Fruit fly (Drosophila melanogaster): ENCODE results near the gene CG17321.

CG17321 gene

DNA sequence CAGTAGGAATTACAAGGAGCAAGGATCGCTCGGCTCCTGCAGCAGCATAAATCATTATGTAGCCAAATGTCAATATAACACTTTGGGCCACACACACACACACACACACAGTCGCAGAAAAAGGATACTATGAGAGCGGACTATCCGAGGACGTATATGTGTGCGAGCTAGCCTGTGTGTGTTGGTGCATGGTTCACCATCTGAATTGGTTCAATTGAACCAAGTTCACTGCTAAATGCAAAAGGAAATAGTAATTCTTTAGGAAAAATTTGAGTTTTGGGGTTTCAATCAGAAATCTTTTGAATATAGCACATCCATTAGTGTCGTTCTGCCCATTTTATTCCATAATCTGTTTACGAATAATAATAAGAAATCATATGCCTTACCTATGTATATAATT lies 1.2 kb downstream of the CG17321 start:
- TF ChIP-seq Sin3A (optimal IDR thresholded peaks at IDR 0.05) (no peak), ttk (optimal IDR thresholded peaks at IDR 0.05) (no peak), psq (optimal IDR thresholded peaks at IDR 0.05) (no peak), insv (optimal IDR thresholded peaks at IDR 0.05) (no peak), Myc (optimal IDR thresholded peaks at IDR 0.05) (no peak), h (optimal IDR thresholded peaks at IDR 0.05) (no peak)

dm6 chr2L:18846843-18847242 lies 1.9 kb downstream of the CG17321 start:
- no peak for TF ChIP-seq insv (optimal IDR thresholded peaks at IDR 0.05)
- no peak for TF ChIP-seq h (optimal IDR thresholded peaks at IDR 0.05)
- no peak for TF ChIP-seq ttk (optimal IDR thresholded peaks at IDR 0.05)

dm6 chr2L:18852249-18852648 lies 7.3 kb downstream of the CG17321 start:
- TF ChIP-seq ttk (optimal IDR thresholded peaks at IDR 0.05): no peak
- no peak for TF ChIP-seq Myc (optimal IDR thresholded peaks at IDR 0.05)
- no peak for TF ChIP-seq psq (optimal IDR thresholded peaks at IDR 0.05)
- TF ChIP-seq insv (optimal IDR thresholded peaks at IDR 0.05): no peak
- TF ChIP-seq Sin3A (optimal IDR thresholded peaks at IDR 0.05): no peak
- TF ChIP-seq h (optimal IDR thresholded peaks at IDR 0.05): no peak

DNA sequence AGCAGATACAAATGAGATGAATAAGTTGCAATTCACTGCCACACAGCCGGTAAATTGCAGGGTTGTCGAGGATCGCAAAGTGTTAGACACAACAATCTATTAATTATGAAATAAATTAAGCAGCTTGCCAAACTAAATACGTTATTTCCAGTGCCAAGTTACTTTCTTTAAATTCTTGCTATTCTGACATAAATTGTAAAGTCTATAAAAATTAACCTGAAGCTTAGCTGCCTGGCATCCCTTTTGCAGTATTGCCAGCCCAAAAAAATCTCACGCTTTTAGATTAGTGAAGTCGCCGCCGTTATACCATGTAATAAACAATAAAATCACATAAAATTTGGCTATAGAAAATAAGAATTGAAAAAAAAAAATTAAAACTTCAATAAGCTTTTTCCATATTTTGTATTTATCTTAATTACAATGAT lies 12.7 kb downstream of the CG17321 start:
- TF ChIP-seq psq (optimal IDR thresholded peaks at IDR 0.05) (no peak), Sin3A (optimal IDR thresholded peaks at IDR 0.05) (no peak), h (optimal IDR thresholded peaks at IDR 0.05) (no peak), ttk (optimal IDR thresholded peaks at IDR 0.05) (no peak), Myc (optimal IDR thresholded peaks at IDR 0.05) (no peak), insv (optimal IDR thresholded peaks at IDR 0.05) (no peak)

DNA sequence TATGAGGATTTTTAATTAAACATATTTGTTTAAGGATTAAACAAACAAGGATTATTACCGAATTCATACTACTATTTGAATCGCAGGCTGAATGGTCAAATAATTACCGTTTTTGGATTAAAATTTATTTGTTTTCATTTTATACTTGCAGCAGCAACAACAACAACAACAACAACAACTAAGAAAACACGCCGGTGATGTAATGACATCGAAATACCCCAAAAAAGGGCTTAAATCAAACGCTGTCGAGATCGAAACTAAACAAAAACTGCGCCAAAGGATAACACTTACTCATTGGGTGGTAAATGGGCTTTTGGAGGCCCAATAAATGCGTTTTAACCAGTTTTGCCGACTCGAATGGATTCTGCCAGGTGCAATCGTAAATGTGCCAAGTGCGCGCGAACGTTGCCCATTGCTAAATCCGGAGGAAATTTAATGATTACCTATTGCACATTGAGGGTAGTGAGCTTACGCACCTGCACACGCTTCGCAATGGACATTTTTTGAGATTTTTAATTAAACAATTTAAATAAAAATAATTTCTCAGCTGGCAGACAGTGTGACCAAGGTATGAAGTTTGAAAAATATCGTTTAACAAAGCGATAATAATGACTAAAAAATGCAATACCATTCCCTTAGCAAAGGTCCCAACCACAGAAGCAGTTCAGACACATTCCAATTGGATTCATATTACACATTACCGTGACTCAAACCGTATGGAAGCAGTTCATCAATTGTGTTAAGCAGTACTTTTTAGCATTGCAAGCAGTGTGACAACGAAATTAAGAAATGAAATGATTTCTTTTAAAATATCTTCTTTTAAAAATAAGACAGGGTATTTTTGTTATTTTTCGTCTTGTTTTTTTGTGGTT lies 13.9 kb downstream of the CG17321 start, which contains the start of the genes CG10602 and mRpL13:
TSS of gene CG10602 (minus strand) at position 588 of the 872 bp plus-strand sequence.
TSS of gene mRpL13 (minus strand) at position 588 of the 872 bp plus-strand sequence.
- no peak for TF ChIP-seq Sin3A (optimal IDR thresholded peaks at IDR 0.05)
- TF ChIP-seq Myc (optimal IDR thresholded peaks at IDR 0.05): no peak
- no peak for TF ChIP-seq ttk (optimal IDR thresholded peaks at IDR 0.05)
- no peak for TF ChIP-seq psq (optimal IDR thresholded peaks at IDR 0.05)

dm6 chr2L:18860920-18861319 lies 15.9 kb downstream of the CG17321 start:
- TF ChIP-seq Sin3A (optimal IDR thresholded peaks at IDR 0.05): no peak
- TF ChIP-seq Myc (optimal IDR thresholded peaks at IDR 0.05): no peak
- no peak for TF ChIP-seq insv (optimal IDR thresholded peaks at IDR 0.05)
- TF ChIP-seq h (optimal IDR thresholded peaks at IDR 0.05): no peak
- TF ChIP-seq ttk (optimal IDR thresholded peaks at IDR 0.05): no peak
- TF ChIP-seq psq (optimal IDR thresholded peaks at IDR 0.05): no peak

dm6 chr2L:18864093-18864492 lies 19.1 kb downstream of the CG17321 start:
- TF ChIP-seq psq (optimal IDR thresholded peaks at IDR 0.05) (no peak), insv (optimal IDR thresholded peaks at IDR 0.05) (no peak), ttk (optimal IDR thresholded peaks at IDR 0.05) (no peak), Sin3A (optimal IDR thresholded peaks at IDR 0.05) (no peak), Myc (optimal IDR thresholded peaks at IDR 0.05) (no peak), h (optimal IDR thresholded peaks at IDR 0.05) (no peak)

dm6 chr2L:18864981-18865380 lies 20.0 kb downstream of the CG17321 start:
- TF ChIP-seq h (optimal IDR thresholded peaks at IDR 0.05): no peak
- no peak for TF ChIP-seq insv (optimal IDR thresholded peaks at IDR 0.05)
- no peak for TF ChIP-seq ttk (optimal IDR thresholded peaks at IDR 0.05)
- no peak for TF ChIP-seq Myc (optimal IDR thresholded peaks at IDR 0.05)
- no peak for TF ChIP-seq Sin3A (optimal IDR thresholded peaks at IDR 0.05)
- TF ChIP-seq psq (optimal IDR thresholded peaks at IDR 0.05): no peak

- no peak for TF ChIP-seq psq (optimal IDR thresholded peaks at IDR 0.05)
- TF ChIP-seq Sin3A (optimal IDR thresholded peaks at IDR 0.05): no peak
- no peak for TF ChIP-seq Myc (optimal IDR thresholded peaks at IDR 0.05)
- no peak for TF ChIP-seq insv (optimal IDR thresholded peaks at IDR 0.05)
- no peak for TF ChIP-seq h (optimal IDR thresholded peaks at IDR 0.05)
- TF ChIP-seq ttk (optimal IDR thresholded peaks at IDR 0.05): no peak
Measured at dm6 chr2L:18866582-18866981, 21.6 kb downstream of the CG17321 start.

DNA sequence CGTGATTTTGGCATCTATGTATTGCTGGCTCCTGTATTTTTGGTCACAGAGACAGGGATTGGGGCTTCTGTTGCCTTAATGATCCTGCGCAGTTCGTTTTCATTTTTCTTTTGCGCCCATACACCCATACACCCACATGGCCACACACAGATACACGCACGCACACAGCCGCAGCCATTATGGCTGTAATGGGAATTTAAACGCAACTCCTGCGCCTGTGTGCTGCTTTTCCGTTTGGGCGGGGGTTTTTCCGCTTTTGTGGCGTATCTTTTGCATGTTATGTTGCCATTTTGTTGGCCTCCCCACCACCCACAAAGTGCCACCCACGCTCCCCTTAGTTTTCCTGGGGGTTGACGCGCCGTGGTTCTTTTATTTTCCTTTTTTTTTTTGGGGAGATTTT lies 22.8 kb downstream of the CG17321 start:
- TF ChIP-seq h (optimal IDR thresholded peaks at IDR 0.05) (no peak), ttk (optimal IDR thresholded peaks at IDR 0.05) (no peak), Myc (optimal IDR thresholded peaks at IDR 0.05) (no peak), insv (optimal IDR thresholded peaks at IDR 0.05) (no peak), Sin3A (optimal IDR thresholded peaks at IDR 0.05) (no peak), psq (optimal IDR thresholded peaks at IDR 0.05) (no peak)

dm6 chr2L:18871822-18872221 lies 26.8 kb downstream of the CG17321 start:
- no peak for TF ChIP-seq insv (optimal IDR thresholded peaks at IDR 0.05)
- no peak for TF ChIP-seq Myc (optimal IDR thresholded peaks at IDR 0.05)
- no peak for TF ChIP-seq ttk (optimal IDR thresholded peaks at IDR 0.05)
- TF ChIP-seq h (optimal IDR thresholded peaks at IDR 0.05): no peak
- no peak for TF ChIP-seq Sin3A (optimal IDR thresholded peaks at IDR 0.05)
- TF ChIP-seq psq (optimal IDR thresholded peaks at IDR 0.05): no peak

DNA sequence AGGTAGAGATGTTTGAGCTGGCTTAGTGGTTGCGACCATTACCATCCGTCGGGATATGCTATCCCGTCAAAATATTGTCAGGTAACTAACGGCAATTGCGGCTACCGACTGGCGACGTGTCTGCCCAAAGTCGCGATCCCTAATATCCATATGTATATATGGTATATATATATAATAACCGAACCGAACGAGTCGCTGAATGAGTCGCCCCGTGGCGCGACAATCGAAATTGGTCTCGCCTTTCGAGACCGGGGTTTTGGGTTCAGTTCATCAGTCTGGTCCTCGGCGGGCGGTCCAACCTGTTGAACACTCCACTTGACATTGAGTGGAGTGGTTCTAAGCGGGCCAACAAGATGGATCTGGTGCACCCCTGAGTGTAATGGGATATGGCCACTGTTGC lies 30.2 kb downstream of the CG17321 start:
- TF ChIP-seq ttk (optimal IDR thresholded peaks at IDR 0.05) (no peak), psq (optimal IDR thresholded peaks at IDR 0.05) (no peak), Sin3A (optimal IDR thresholded peaks at IDR 0.05) (no peak), insv (optimal IDR thresholded peaks at IDR 0.05) (no peak), h (optimal IDR thresholded peaks at IDR 0.05) (no peak), Myc (optimal IDR thresholded peaks at IDR 0.05) (no peak)

- TF ChIP-seq psq (optimal IDR thresholded peaks at IDR 0.05): no peak
- no peak for TF ChIP-seq Sin3A (optimal IDR thresholded peaks at IDR 0.05)
- no peak for TF ChIP-seq ttk (optimal IDR thresholded peaks at IDR 0.05)
- TF ChIP-seq h (optimal IDR thresholded peaks at IDR 0.05): no peak
- TF ChIP-seq insv (optimal IDR thresholded peaks at IDR 0.05): no peak
- no peak for TF ChIP-seq Myc (optimal IDR thresholded peaks at IDR 0.05)
Measured at dm6 chr2L:18878439-18878838, 33.5 kb downstream of the CG17321 start.

Measured in Kc167 (cell line).